Worm (Caenorhabditis elegans): ENCODE data around the gene F54B11.11.

F54B11.11 gene

ce11 chrX:13569854-13570253 lies 8.7 kb upstream of the F54B11.11 start, which contains the start of gene R01E6.7:
R01E6.7 (minus strand) TSS chrX:13569954.
- TF ChIP-seq unc-62 (GFP tag; optimal IDR thresholded peaks at IDR 0.05) = no peak

ce11 chrX:13574029-13574428 lies 4.6 kb upstream of the F54B11.11 start:
- TF ChIP-seq unc-62 (GFP tag; optimal IDR thresholded peaks at IDR 0.05) = no peak

- TF ChIP-seq unc-62 (GFP tag; optimal IDR thresholded peaks at IDR 0.05) = no peak
Observed at ce11 chrX:13581820-13582219, 3.2 kb downstream of the F54B11.11 start, which contains the start of gene F54B11.10. F54B11.10 (plus strand) TSS chrX:13582120.

ce11 chrX:13583895-13584344 lies 5.3 kb downstream of the F54B11.11 start:
- no peak for TF ChIP-seq unc-62 (GFP tag; optimal IDR thresholded peaks at IDR 0.05)

- TF ChIP-seq unc-62 (GFP tag; optimal IDR thresholded peaks at IDR 0.05) = no peak
Observed at ce11 chrX:13584725-13585371, 6.3 kb downstream of the F54B11.11 start, which contains the start of gene unc-84. unc-84 (plus strand) TSS chrX:13584775.

- no peak for TF ChIP-seq unc-62 (GFP tag; optimal IDR thresholded peaks at IDR 0.05)
Observed at ce11 chrX:13589735-13590134, 11.2 kb downstream of the F54B11.11 start, which contains the start of gene col-9. col-9 (plus strand) TSS chrX:13590035.

- TF ChIP-seq unc-62 (GFP tag; optimal IDR thresholded peaks at IDR 0.05) = no peak
Observed at ce11 chrX:13590688-13591087, 12.1 kb downstream of the F54B11.11 start.

- no peak for TF ChIP-seq unc-62 (GFP tag; optimal IDR thresholded peaks at IDR 0.05)
Observed at ce11 chrX:13591175-13591574, 12.6 kb downstream of the F54B11.11 start, which contains the start of gene col-44. col-44 (plus strand) TSS chrX:13591475.

- TF ChIP-seq unc-62 (GFP tag; optimal IDR thresholded peaks at IDR 0.05) = no peak
Observed at ce11 chrX:13591953-13592352, 13.4 kb downstream of the F54B11.11 start.

- no peak for TF ChIP-seq unc-62 (GFP tag; optimal IDR thresholded peaks at IDR 0.05)
Observed at ce11 chrX:13592367-13592766, 13.8 kb downstream of the F54B11.11 start, which contains the start of gene F54B11.4. F54B11.4 (plus strand) TSS chrX:13592667.

ce11 chrX:13596003-13596767 lies 17.6 kb downstream of the F54B11.11 start, which contains the start of gene F54B11.5:
F54B11.5 (minus strand) TSS chrX:13596068.
- TF ChIP-seq unc-62 (GFP tag; optimal IDR thresholded peaks at IDR 0.05) = no peak

ce11 chrX:13598021-13598499 lies 19.5 kb downstream of the F54B11.11 start, which contains the start of gene bra-1:
bra-1 (plus strand) TSS chrX:13598449.
- no peak for TF ChIP-seq unc-62 (GFP tag; optimal IDR thresholded peaks at IDR 0.05)

ce11 chrX:13600136-13600535 lies 21.6 kb downstream of the F54B11.11 start, which contains the start of gene F54B11.7:
F54B11.7 (plus strand) TSS chrX:13600436.
- TF ChIP-seq unc-62 (GFP tag; optimal IDR thresholded peaks at IDR 0.05) = no peak

- TF ChIP-seq unc-62 (GFP tag; optimal IDR thresholded peaks at IDR 0.05) = no peak
Observed at ce11 chrX:13603826-13604225, 25.2 kb downstream of the F54B11.11 start, which contains the start of gene F54B11.8. F54B11.8 (minus strand) TSS chrX:13603926.

- TF ChIP-seq unc-62 (GFP tag; optimal IDR thresholded peaks at IDR 0.05) = no peak
Observed at ce11 chrX:13604946-13605617, 26.5 kb downstream of the F54B11.11 start, which contains the start of gene F54B11.9. F54B11.9 (plus strand) TSS chrX:13605567.

Measured in whole organism, dauer.